Fruit fly (Drosophila melanogaster) ovary, adult (tissue): Measurements from ENCODE around the gene CG33110.

Source experiments
- CG17801 ChIP-seq: fragments of 200-800 bp; optimal IDR thresholded peaks from 2 replicates; lab custom pipeline; 2019; ENCODE audit warnings: missing biosample characterization, mild to moderate bottlenecking, missing genetic modification characterization, moderate library complexity; ENCODE audit not compliant: partially characterized antibody

CG33110 gene

DNA sequence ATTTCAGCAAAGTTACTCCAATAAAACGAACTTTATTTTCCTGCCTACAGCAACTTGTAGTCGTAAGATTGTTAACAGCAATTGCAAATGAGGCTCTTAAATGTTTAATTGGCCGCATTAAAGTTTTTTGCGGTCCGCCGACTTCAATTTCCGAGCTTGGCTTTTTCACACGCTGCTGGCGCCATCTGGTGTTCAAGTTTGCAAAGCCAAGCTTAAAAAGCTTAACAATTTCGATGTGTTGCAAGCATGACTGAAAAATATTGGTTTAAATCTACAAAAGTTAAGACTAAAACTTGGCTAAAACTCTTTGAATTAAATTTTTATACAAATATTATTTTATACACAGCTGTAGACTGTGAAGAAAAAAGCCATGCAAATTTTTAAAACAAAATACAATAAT is 5.3 kb upstream of the CG33110 start:
- TF ChIP-seq CG17801 (GFP tag; lab: Kevin White, UChicago), result no peak

DNA sequence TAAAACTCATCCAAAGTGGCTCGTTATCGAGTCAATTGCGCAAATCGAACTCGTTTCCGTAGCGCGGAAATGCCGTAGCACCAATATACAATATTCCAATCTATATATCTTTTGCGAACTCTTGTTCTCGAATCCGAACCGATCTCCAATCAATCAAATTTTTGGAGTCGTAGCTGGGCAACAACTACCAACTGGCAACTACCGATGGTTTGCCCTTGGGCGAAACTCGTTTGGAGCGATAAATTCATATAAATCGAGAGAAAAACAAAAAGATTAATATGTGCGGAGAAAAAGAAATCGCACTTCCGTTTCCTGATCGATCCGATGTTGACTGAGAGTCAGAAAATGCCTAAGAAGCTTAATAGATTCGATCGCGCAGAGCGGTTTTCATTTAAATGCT is 4.3 kb upstream of the CG33110 start:
- TF ChIP-seq CG17801 (GFP tag; lab: Kevin White, UChicago), result no peak

DNA sequence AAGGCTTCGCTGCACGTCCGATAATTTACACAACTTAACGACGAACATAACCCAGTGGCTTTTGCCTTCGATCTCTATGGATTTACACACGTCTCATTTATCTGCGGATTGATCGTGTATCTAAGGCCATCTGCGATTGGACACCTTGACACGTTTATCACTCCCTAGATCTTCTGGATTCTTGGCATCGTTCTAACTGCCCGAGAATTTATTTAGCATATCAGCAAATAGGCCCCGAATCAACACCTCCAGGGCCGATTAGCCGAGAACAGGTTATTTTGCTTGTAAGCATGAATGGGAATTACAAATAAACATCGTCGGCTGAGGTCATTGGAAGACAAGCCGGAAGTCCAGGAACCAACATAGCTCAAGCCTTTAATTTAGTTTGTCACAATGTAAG is 1.5 kb upstream of the CG33110 start:
- TF ChIP-seq CG17801 (GFP tag; lab: Kevin White, UChicago), result no peak

DNA sequence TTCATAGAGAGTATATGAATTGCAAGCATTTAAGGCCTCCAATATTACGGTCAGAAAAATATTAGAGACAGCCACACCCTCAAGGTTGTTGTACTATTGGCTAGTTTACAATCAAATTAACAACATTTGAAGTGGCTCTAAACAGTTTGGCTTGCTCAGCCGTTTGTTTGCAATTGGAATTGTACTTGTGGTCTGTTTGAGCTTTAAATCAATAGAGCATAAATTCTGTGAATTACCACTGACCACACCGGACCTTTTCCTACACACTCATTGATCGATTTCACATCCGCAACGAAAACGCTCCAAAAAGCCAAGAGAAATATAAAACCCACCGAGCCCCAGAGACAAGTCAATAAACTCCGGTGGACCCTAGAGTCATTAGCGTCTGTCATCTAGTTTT is 3.6 kb downstream of the CG33110 start:
- TF ChIP-seq CG17801 (GFP tag; lab: Kevin White, UChicago), result no peak

DNA sequence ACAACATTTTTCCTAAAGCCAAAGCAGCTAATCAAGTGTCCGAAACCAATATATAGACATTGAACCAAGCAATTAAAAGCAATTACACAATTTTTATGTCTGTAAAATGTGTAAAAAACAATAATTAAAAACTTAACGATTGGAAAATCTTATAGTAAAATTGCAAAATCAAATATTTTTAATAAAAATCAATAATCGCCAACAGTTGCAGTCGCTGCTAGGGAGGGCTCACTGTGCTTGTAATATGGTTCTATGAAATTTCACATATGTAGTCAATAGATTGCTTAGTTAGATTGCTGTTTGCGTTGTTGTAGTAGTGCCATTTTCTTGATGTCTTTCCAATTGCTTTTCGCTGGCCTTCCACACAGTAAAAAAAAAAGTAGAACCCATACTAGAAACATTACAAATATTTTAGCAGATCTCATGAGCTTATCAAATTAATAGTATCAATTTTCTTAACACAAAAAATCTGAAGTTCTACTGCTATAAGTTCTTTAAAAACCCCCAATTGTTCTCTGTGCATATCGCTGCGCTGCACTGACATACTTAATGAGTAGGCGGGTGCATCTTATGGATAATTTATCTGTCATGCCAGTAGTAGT is 6.2 kb downstream of the CG33110 start:
- TF ChIP-seq CG17801 (GFP tag; lab: Kevin White, UChicago), result no peak

DNA sequence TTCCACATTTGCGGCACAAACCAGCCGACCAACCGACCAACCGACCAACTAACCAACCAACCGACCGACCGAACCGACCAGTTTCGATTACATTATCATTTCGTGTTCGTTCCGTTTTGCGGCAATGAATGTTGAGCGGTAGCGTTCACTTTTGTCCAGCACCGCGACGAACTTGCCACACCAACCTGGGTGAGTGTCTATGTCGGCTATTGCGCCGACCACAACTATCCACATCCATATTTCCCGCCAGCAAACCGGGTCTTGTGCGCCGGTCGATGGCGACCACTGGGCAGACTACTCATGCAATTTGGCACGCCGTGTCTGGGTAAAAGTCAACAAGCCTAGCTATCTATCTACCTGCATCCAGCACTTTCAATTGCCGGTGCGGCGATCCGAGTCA is 7.0 kb downstream of the CG33110 start:
- TF ChIP-seq CG17801 (GFP tag; lab: Kevin White, UChicago), result no peak

DNA sequence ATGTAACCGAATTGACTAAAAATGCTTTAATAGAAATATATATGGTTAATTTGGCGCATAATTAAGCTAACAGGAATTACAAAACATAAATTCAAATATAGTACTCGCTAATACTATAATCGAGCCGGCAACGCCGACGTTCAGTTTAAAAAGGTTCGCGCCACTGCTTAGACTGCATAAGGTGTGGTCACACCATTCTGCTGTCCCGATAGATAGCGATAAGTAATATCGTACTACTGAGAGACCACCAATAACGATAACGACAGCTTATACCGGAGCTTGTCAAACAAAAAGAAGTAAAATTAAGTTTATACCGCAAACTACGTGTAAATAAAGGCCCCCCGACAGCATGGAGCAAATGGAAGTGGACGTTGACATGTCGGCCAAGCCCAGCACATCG is 10.6 kb downstream of the CG33110 start, which contains the start of gene CSN6:
CSN6 (plus strand) TSS at position 228 of the 400 bp plus-strand sequence.
- peak; percentile 6 for TF ChIP-seq CG17801 (GFP tag; lab: Kevin White, UChicago)

DNA sequence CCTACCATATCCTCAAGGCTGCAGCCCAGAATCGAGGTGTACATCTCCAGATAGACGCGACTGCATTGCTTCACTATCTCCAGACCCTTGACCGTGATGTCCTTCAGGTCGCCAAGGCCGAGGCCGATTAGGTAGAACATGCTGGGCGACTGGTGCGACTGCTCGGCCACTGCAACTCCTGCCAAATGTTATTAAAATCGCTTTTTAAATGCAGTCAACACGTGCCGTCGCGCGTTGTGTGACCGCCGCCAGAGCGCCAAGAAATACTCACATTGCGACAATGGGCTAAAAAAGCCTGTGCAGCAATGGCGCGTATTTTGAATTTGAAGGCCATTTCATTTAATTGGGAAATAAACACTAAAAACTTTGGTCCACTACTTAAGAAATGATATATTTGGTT is 13.0 kb downstream of the CG33110 start, which contains the start of gene Dph5:
Dph5 (minus strand) TSS at position 245 of the 400 bp plus-strand sequence.
- TF ChIP-seq CG17801 (GFP tag; lab: Kevin White, UChicago), result no peak

DNA sequence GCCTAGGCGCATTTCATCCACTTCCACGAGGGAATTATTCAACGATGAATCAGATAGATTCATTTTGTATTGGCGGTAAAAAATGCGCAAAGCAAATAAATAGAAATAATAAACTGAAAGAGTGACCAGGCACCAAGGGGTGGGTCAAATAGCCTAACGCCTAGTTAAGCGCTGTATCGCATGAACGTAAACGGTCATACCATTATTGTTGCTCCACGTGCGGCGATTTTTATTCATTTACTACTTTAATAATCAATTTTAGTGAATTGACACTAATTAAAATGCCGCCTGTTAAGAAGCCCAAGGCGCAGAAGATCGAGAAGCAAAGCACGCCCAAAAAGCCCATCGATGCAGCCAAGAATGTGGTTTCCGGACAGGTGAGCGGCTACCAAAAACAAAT is 14.6 kb downstream of the CG33110 start, which contains the start of the genes CG33107 and CG6937:
CG33107 (minus strand) TSS at position 137 of the 400 bp plus-strand sequence.
CG6937 (plus strand) TSS at position 192 of the 400 bp plus-strand sequence.
- peak; percentile 28 for TF ChIP-seq CG17801 (GFP tag; lab: Kevin White, UChicago)

DNA sequence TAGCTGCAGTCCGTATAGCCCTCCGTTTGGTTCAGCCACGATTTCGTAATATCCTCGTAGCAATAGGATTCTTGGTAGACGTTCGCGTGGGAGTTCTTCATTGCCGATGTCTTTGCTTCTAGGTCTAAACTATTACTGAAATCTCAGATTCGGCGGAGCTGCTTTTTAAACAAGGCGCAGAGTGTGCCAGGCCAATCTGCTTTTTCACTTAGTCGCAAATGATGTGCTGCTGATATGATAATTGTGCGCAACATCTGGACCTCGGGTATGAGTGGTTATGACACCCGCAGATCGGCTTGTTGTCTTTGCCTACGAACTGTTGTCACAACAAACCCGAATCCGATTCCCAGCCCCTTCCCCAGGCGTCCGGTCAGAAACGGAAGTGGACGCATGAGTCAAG is 16.5 kb downstream of the CG33110 start, which contains the start of gene btn:
btn (minus strand) TSS at position 101 of the 400 bp plus-strand sequence.
- TF ChIP-seq CG17801 (GFP tag; lab: Kevin White, UChicago), result no peak

DNA sequence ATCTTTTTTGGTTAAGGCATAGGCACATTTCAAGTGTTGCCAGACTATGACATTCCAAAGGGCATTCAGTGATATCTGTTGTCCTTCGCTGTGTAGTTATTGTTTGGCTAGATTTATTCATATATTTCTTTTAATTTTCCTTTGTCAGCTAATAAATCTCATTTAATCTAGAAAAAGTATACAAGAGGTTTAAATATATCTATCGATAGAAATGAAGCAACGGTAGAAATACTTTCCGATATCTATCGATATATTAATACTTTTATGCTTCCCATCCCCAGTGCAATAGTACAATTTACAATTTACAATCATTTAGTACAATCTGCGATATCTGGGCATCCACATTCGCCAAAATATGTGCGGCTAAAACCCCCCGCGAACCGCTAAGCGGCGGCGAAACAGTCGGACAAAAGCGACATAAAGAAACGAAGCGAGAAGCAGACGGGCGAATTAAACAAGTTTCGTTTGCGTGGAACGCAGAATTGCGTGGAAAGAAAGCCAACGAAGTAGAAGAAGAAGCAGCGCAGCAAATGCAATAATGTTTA is 17.5 kb downstream of the CG33110 start, which contains the start of gene Efa6:
Efa6 (plus strand) TSS at position 337 of the 545 bp plus-strand sequence.
- peak; percentile 74 for TF ChIP-seq CG17801 (GFP tag; lab: Kevin White, UChicago)

DNA sequence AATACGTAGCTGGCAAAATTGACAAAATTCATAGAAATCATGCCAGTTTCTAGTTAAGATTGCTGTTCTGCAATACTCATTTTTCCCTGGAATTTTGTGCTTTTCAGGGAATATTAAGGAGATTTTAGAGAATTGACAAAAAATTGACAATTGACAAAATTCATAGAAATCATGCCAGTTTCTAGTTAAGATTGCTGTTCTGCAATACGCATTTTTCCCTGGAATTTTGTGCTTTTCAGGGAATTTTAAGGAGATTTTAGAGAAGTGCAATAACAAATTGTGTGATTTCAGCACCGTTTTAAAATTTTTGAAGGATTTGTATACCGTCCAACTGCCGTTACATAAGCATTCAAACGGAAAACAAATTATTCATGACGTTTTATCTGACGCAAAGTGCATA is 18.8 kb downstream of the CG33110 start:
- TF ChIP-seq CG17801 (GFP tag; lab: Kevin White, UChicago), result no peak

DNA sequence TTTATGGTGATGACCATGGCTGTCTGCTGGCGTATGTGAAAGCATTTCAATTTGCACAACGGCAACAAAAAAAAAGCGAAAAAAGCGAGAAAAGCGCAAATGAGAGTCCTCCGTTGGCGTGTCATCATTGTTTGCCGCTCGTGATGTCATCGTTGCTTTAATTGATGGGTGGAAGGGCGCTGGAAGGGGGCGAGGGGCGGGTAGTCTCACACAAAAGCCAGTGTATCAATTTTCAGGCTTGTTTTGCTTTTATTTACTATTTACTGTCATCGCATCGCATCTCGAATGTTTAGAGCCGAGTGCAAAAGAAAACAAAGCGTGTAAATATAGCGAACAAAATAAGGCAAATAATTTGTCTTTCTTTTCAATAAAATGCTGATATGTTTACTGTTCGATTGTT is 19.3 kb downstream of the CG33110 start:
- no peak for TF ChIP-seq CG17801 (GFP tag; lab: Kevin White, UChicago)

DNA sequence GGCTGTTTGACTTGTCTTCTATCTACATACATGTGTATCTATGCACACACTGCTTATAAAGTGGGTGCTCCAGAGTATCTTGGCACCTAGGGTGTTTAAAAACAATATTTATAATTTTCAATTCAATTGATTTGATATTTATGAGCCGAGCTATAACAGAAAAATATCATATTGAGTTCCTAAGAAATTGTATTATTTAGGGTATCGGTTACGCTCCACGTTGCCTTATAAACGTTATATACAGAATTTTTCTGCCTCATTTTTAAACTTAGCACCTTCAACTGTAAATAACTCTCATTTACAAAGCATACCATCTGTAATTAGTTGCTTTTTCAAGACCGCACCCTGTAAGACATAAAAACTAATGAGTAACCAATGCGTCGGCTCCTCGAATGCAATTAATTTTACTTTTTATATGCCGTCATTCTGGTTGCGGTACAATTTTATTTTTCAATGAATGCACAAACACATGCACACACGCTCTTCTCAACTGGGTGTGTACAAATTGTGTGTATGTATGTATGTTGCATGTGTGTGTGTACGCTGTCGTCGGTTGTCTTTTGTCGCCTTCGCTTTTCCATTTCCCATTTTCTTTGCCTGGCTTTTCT is 20.8 kb downstream of the CG33110 start:
- no peak for TF ChIP-seq CG17801 (GFP tag; lab: Kevin White, UChicago)

DNA sequence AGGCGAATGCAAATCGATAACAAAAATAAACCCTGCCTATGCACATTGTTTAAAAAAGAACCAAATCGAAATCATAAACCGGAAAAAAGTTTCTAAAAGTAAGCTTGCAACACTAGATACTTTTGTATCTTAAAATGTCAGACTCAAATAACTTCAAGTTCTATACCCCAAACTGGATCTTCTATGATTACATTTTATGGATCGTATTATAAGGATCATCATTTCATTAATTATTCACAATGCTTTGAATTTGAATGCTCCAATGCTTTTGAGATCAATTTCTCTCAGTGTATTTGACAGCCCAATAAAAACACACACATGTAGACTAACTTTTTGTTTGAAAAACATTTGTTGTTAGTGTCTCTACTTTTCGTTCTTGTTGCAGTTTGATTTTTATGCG is 24.3 kb downstream of the CG33110 start:
- TF ChIP-seq CG17801 (GFP tag; lab: Kevin White, UChicago), result no peak
